Worm (Caenorhabditis elegans): ENCODE measurements around the gene BE10.4.

ce11 chrIII:12773753-12774152 lies 39.5 kb upstream of the BE10.4 start:
- TF ChIP-seq lsy-2 (tag; optimal IDR thresholded peaks at IDR 0.05) = no peak
- TF ChIP-seq unc-62 (GFP tag; optimal IDR thresholded peaks at IDR 0.05) = no peak
- no peak for TF ChIP-seq snpc-4 (tag; optimal IDR thresholded peaks at IDR 0.05)
- TF ChIP-seq aly-2 (tag; optimal IDR thresholded peaks at IDR 0.05) = no peak
- TF ChIP-seq nhr-77 (tag; optimal IDR thresholded peaks at IDR 0.05) = no peak
- TF ChIP-seq mbf-1 (tag; optimal IDR thresholded peaks at IDR 0.05) = no peak
- TF ChIP-seq mdl-1 (tag; optimal IDR thresholded peaks at IDR 0.05) = no peak
- no peak for TF ChIP-seq lin-13 (GFP tag; optimal IDR thresholded peaks at IDR 0.05)
- no peak for TF ChIP-seq nhr-21 (tag; optimal IDR thresholded peaks at IDR 0.05)

Measured in whole organism, L2 larva.